Worm (Caenorhabditis elegans): ENCODE data around the gene pdi-1.

Gene pdi-1

DNA sequence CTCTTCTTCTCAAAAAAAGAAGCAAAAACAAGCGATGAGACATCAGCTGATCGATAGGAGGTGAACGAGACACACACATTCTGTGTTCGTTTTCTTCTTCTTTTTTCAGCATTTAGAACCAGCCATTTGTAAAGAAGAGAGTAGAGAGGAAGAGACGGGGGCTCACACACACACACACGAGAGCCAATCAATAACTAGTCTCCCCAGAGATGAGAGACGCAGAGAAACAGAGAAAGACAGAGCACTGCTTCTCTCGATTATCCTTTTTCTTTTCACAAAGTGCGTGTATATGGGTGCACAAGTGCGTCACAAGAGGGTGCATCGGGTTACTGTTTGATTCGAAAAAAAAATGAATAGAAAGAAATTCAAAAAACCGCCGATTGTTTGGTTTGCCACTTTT lies 23.9 kb downstream of the pdi-1 start (continued):
- peak; percentile 75 for TF ChIP-seq nhr-129 (tag; optimal IDR thresholded peaks at IDR 0.05)
- TF ChIP-seq C34F6.9 (tag; optimal IDR thresholded peaks at IDR 0.05): peak; percentile 93
- no peak for TF ChIP-seq nhr-77 (tag; optimal IDR thresholded peaks at IDR 0.05)
- peak; percentile 90 for TF ChIP-seq unc-55 (GFP tag; optimal IDR thresholded peaks at IDR 0.05)
- TF ChIP-seq mab-5 (tag; optimal IDR thresholded peaks at IDR 0.05): peak; percentile 90
- TF ChIP-seq fos-1 (tag; optimal IDR thresholded peaks at IDR 0.05): no peak
- no peak for TF ChIP-seq unc-62 (GFP tag; optimal IDR thresholded peaks at IDR 0.05)
- TF ChIP-seq sma-9 (GFP tag; optimal IDR thresholded peaks at IDR 0.05): peak; percentile 81
- TF ChIP-seq sma-9 (tag; optimal IDR thresholded peaks at IDR 0.05): no peak
- peak in 1 of 2 experiments; percentile 72 for TF ChIP-seq mdl-1 (tag; optimal IDR thresholded peaks at IDR 0.05)
- TF ChIP-seq egl-27 (tag; optimal IDR thresholded peaks at IDR 0.05): peak; percentile 23
- TF ChIP-seq ztf-1 (GFP tag; conservative IDR thresholded peaks at IDR 0.05): no peak
- TF ChIP-seq aly-2 (tag; optimal IDR thresholded peaks at IDR 0.05): no peak
- TF ChIP-seq nhr-237 (tag; optimal IDR thresholded peaks at IDR 0.05): no peak
- peak; percentile 47 to 84 for TF ChIP-seq lsy-2 (tag; optimal IDR thresholded peaks at IDR 0.05)
- no peak for TF ChIP-seq lin-11 (tag; optimal IDR thresholded peaks at IDR 0.05)

DNA sequence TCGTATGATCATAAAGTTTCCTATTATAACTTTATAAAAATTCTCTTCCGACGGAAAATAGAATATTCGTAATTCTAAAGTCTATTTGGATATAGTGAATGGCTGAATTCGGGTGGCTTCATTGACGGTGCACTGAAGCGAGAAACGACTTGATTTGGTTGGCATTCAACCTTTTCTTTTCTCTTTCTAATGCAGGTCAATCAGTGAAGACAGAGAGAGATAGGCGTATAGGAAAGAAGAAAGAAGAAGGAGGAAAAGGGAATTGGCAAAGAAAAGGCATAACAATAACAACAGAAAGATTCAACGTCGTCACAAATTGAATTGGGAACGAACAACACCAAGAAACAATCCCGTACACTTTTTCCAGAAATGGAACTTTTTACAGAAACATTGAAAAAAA lies 25.8 kb downstream of the pdi-1 start:
- TF ChIP-seq elt-1 (tag; optimal IDR thresholded peaks at IDR 0.05) (no peak), lin-13 (GFP tag; optimal IDR thresholded peaks at IDR 0.05) (no peak), nhr-237 (tag; optimal IDR thresholded peaks at IDR 0.05) (no peak), egl-27 (tag; optimal IDR thresholded peaks at IDR 0.05) (no peak), dmd-4 (tag; optimal IDR thresholded peaks at IDR 0.05) (no peak), aly-2 (tag; optimal IDR thresholded peaks at IDR 0.05) (no peak), peb-1 (tag; optimal IDR thresholded peaks at IDR 0.05) (no peak), nhr-10 (tag; optimal IDR thresholded peaks at IDR 0.05) (no peak), sma-3 (GFP tag; optimal IDR thresholded peaks at IDR 0.05) (no peak), ZK546.5 (tag; optimal IDR thresholded peaks at IDR 0.05) (no peak)

DNA sequence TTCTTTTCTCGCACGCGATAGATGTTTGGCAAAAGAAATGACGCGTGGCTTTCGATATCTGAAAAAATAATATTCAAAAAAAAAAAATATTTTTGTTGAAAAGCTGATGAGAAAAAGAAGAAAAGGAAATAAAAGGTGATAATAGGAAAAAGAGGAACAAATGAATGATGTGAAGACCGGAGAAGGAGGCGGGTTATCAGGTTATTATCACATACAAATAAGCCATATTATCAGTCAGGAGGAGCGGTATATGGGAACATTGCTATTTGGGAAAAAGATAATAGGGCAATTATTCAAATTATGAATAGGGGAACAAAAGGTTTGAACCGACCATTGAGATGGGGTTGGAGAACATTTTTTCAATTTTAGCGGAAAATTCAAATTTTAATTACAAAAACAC lies 27.1 kb downstream of the pdi-1 start:
- TF ChIP-seq peb-1 (tag; optimal IDR thresholded peaks at IDR 0.05): no peak
- no peak for TF ChIP-seq zag-1 (tag; optimal IDR thresholded peaks at IDR 0.05)
- no peak for TF ChIP-seq mbf-1 (tag; optimal IDR thresholded peaks at IDR 0.05)
- no peak for TF ChIP-seq C34F6.9 (tag; optimal IDR thresholded peaks at IDR 0.05)
- TF ChIP-seq mab-5 (tag; optimal IDR thresholded peaks at IDR 0.05): no peak
- no peak for TF ChIP-seq lin-11 (tag; optimal IDR thresholded peaks at IDR 0.05)
- TF ChIP-seq alr-1 (tag; optimal IDR thresholded peaks at IDR 0.05): no peak
- TF ChIP-seq sma-9 (GFP tag; optimal IDR thresholded peaks at IDR 0.05): no peak
- no peak for TF ChIP-seq sma-9 (tag; optimal IDR thresholded peaks at IDR 0.05)
- TF ChIP-seq unc-39 (tag; optimal IDR thresholded peaks at IDR 0.05): no peak
- no peak for TF ChIP-seq ztf-11 (tag; optimal IDR thresholded peaks at IDR 0.05)
- no peak for TF ChIP-seq F13H6.1 (tag; optimal IDR thresholded peaks at IDR 0.05)
- no peak for TF ChIP-seq sma-3 (GFP tag; optimal IDR thresholded peaks at IDR 0.05)
- TF ChIP-seq ztf-1 (GFP tag; conservative IDR thresholded peaks at IDR 0.05): no peak
- TF ChIP-seq sem-4 (tag; optimal IDR thresholded peaks at IDR 0.05): no peak
- TF ChIP-seq egl-27 (tag; optimal IDR thresholded peaks at IDR 0.05): no peak

DNA sequence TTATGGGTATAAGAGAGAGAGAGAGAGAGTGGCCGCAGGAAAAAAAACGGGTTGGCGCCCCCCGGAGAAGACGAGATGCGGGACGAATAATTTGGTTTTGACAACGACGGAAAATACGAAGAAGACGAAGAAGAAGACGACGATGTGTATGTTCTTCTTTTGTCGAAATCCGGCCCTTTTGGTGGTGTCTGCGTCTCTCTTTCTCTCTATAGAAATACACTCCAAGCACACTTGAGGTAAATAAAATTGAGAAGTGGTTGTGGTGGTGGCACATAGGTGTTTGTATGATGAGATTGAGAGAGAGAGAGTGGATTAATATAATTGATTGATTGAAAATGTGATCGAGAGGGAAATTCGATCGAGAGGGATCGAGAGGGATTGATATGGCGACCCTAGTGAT lies 28.4 kb downstream of the pdi-1 start:
- TF ChIP-seq snpc-4 (tag; optimal IDR thresholded peaks at IDR 0.05) (no peak), fos-1 (tag; optimal IDR thresholded peaks at IDR 0.05) (no peak), sma-9 (GFP tag; optimal IDR thresholded peaks at IDR 0.05) (peak; percentile 12), sma-9 (tag; optimal IDR thresholded peaks at IDR 0.05) (no peak), Y55F3AM.14 (GFP tag; optimal IDR thresholded peaks at IDR 0.05) (no peak), lin-13 (GFP tag; optimal IDR thresholded peaks at IDR 0.05) (peak; percentile 22), nhr-129 (tag; optimal IDR thresholded peaks at IDR 0.05) (peak; percentile 38), ZK546.5 (tag; optimal IDR thresholded peaks at IDR 0.05) (no peak), sem-4 (tag; optimal IDR thresholded peaks at IDR 0.05) (peak; percentile 4), nhr-21 (tag; optimal IDR thresholded peaks at IDR 0.05) (no peak), nhr-12 (tag; optimal IDR thresholded peaks at IDR 0.05) (no peak), alr-1 (tag; optimal IDR thresholded peaks at IDR 0.05) (no peak), mbf-1 (tag; optimal IDR thresholded peaks at IDR 0.05) (no peak), elt-3 (tag; optimal IDR thresholded peaks at IDR 0.05) (no peak), unc-62 (GFP tag; optimal IDR thresholded peaks at IDR 0.05) (no peak), nhr-10 (tag; optimal IDR thresholded peaks at IDR 0.05) (no peak), ama-1 (optimal IDR thresholded peaks at IDR 0.05) (no peak), blmp-1 (tag; optimal IDR thresholded peaks at IDR 0.05; ENCODE audit: insufficient read depth) (peak; percentile 11), nhr-25 (tag; optimal IDR thresholded peaks at IDR 0.05) (peak; percentile 65), ceh-82 (tag; optimal IDR thresholded peaks at IDR 0.05) (no peak), nhr-23 (tag; optimal IDR thresholded peaks at IDR 0.05) (no peak), nhr-6 (tag; optimal IDR thresholded peaks at IDR 0.05) (no peak), zag-1 (tag; optimal IDR thresholded peaks at IDR 0.05) (no peak), C34F6.9 (tag; optimal IDR thresholded peaks at IDR 0.05) (no peak), ztf-11 (tag; optimal IDR thresholded peaks at IDR 0.05) (no peak), nhr-11 (tag; optimal IDR thresholded peaks at IDR 0.05) (no peak), sma-3 (GFP tag; optimal IDR thresholded peaks at IDR 0.05) (no peak), lsy-2 (tag; optimal IDR thresholded peaks at IDR 0.05) (peak in 1 of 2 experiments; percentile 20), crh-2 (tag; optimal IDR thresholded peaks at IDR 0.05) (peak; percentile 48), lin-11 (tag; optimal IDR thresholded peaks at IDR 0.05) (no peak), gmeb-1 (tag; optimal IDR thresholded peaks at IDR 0.05) (no peak), elt-1 (tag; optimal IDR thresholded peaks at IDR 0.05) (no peak), mdl-1 (tag; optimal IDR thresholded peaks at IDR 0.05) (no peak), peb-1 (tag; optimal IDR thresholded peaks at IDR 0.05) (no peak), unc-55 (GFP tag; optimal IDR thresholded peaks at IDR 0.05) (no peak), F13H6.1 (tag; optimal IDR thresholded peaks at IDR 0.05) (peak; percentile 54), mab-5 (tag; optimal IDR thresholded peaks at IDR 0.05) (no peak), nhr-237 (tag; optimal IDR thresholded peaks at IDR 0.05) (no peak)
